Worm (Caenorhabditis elegans) whole organism, young adult: ENCODE measurements around the gene ugt-60.

Experiments
- B0019.2 ChIP-seq: fragments of 200-800 bp; sonication (Bioruptor generic); conservative IDR thresholded peaks from 2 replicates; pipeline ENCODE4 v1.3.6; 2022; ENCODE audit warnings: missing genetic modification reagents, missing genetic modification characterization, missing compliant biosample characterization
- B0035.1 ChIP-seq: sonication (generic microtip); optimal IDR thresholded peaks from 2 replicates; lab custom pipeline; 2016; ENCODE audit warnings: missing genetic modification characterization, mild to moderate bottlenecking, missing compliant biosample characterization, missing genotype, missing genetic modification reagents
- C06A6.2 ChIP-seq: fragments of 200-800 bp; sonication (Bioruptor generic); conservative IDR thresholded peaks from 2 replicates; pipeline ENCODE4 v1.3.6; 2022; ENCODE audit warnings: missing genetic modification characterization, missing compliant biosample characterization
- C17E4.6 ChIP-seq: fragments of 200-800 bp; sonication (Bioruptor generic); IDR thresholded peaks from 2 replicates; pipeline ENCODE4 v1.3.6; 2022; ENCODE audit warnings: missing genetic modification reagents, missing genetic modification characterization, missing compliant biosample characterization
- D2030.7 ChIP-seq: fragments of 200-800 bp; sonication (Bioruptor generic); IDR thresholded peaks from 2 replicates; pipeline ENCODE4 v1.3.6; 2022; ENCODE audit warnings: missing genetic modification reagents, missing genetic modification characterization, missing compliant biosample characterization
- F49E8.2 ChIP-seq: sonication (generic microtip); optimal IDR thresholded peaks from 3 replicates; lab custom pipeline; 2017; ENCODE audit warnings: missing genetic modification characterization, mild to moderate bottlenecking, missing compliant biosample characterization, antibody characterized with exemption, moderate library complexity; ENCODE audit not compliant: insufficient read depth
- Y56A3A.18 ChIP-seq: fragments of 200-800 bp; sonication (Bioruptor generic); IDR thresholded peaks from 2 replicates; pipeline ENCODE4 v1.3.6; 2022; ENCODE audit warnings: missing genetic modification reagents, missing genetic modification characterization, missing compliant biosample characterization
- Y95B8A.8 ChIP-seq: fragments of 200-800 bp; sonication (Bioruptor generic); IDR thresholded peaks from 2 replicates; pipeline ENCODE4 v1.3.6; 2022; ENCODE audit warnings: missing genetic modification reagents, missing genetic modification characterization, missing compliant biosample characterization
- ZK185.1 ChIP-seq: sonication (generic microtip); optimal IDR thresholded peaks from 2 replicates; lab custom pipeline; 2016; ENCODE audit warnings: mild to moderate bottlenecking, missing genetic modification characterization, missing compliant biosample characterization; ENCODE audit not compliant: poor library complexity, severe bottlenecking
- akir-1 ChIP-seq: fragments of 200-800 bp; sonication (Bioruptor generic); optimal IDR thresholded peaks from 2 replicates; lab custom pipeline; 2018; ENCODE audit warnings: mild to moderate bottlenecking, missing genetic modification characterization, moderate library complexity, missing compliant biosample characterization
- aptf-2 ChIP-seq: fragments of 200-800 bp; sonication (Bioruptor generic); conservative IDR thresholded peaks from 2 replicates; pipeline ENCODE4 v1.3.6; 2022; ENCODE audit warnings: missing genetic modification reagents, missing genetic modification characterization, missing compliant biosample characterization
- athp-1 ChIP-seq: sonication (generic microtip); optimal IDR thresholded peaks from 2 replicates; lab custom pipeline; 2017; ENCODE audit warnings: mild to moderate bottlenecking, missing genetic modification characterization, missing compliant biosample characterization
- attf-6 ChIP-seq: fragments of 200-800 bp; sonication (Bioruptor generic); IDR thresholded peaks from 2 replicates; pipeline ENCODE4 v1.3.6; 2022; ENCODE audit warnings: missing genetic modification reagents, missing genetic modification characterization, missing compliant biosample characterization
- bed-1 ChIP-seq: fragments of 200-800 bp; sonication (Bioruptor generic); IDR thresholded peaks from 2 replicates; pipeline ENCODE4 v1.3.6; 2022; ENCODE audit warnings: missing genetic modification reagents, missing genetic modification characterization, missing compliant biosample characterization
- bed-2 ChIP-seq: fragments of 200-800 bp; sonication (Bioruptor generic); IDR thresholded peaks from 2 replicates; pipeline ENCODE4 v1.3.6; 2022; ENCODE audit warnings: missing genetic modification reagents, missing genetic modification characterization, missing compliant biosample characterization
- cebp-1 ChIP-seq, 2 experiments: fragments of 200-800 bp in 1 of 2; sonication (Bioruptor generic) in 1 of 2; sonication (generic microtip) in 1 of 2; IDR thresholded peaks in 1 of 2; optimal IDR thresholded peaks in 1 of 2; 2 replicates each; pipeline versions ENCODE4 v1.3.6 to Lab custom; 2017 to 2022; ENCODE audit warnings: missing compliant biosample characterization in 2 of 2, missing genetic modification characterization in 2 of 2, mild to moderate bottlenecking in 1 of 2, missing genetic modification reagents in 1 of 2, moderate library complexity in 1 of 2
- ceh-100 ChIP-seq: fragments of 200-800 bp; sonication (Bioruptor generic); IDR thresholded peaks from 2 replicates; pipeline ENCODE4 v1.3.6; 2022; ENCODE audit warnings: missing genetic modification reagents, missing genetic modification characterization, missing compliant biosample characterization
- ceh-27 ChIP-seq: fragments of 200-800 bp; sonication (Bioruptor generic); optimal IDR thresholded peaks from 2 replicates; lab custom pipeline; 2018; ENCODE audit warnings: mild to moderate bottlenecking, missing genetic modification characterization, moderate library complexity, missing compliant biosample characterization
- dox-1 ChIP-seq: fragments of 200-800 bp; sonication (Bioruptor generic); IDR thresholded peaks from 2 replicates; pipeline ENCODE4 v1.3.6; 2022; ENCODE audit warnings: missing genetic modification reagents, missing genetic modification characterization, missing compliant biosample characterization
- dpl-1 ChIP-seq: fragments of 150-350 bp; optimal IDR thresholded peaks from 2 replicates; lab custom pipeline; 2014; ENCODE audit warnings: missing biosample characterization, missing genetic modification reagents, missing genetic modification characterization
- efl-1 ChIP-seq: fragments of 150-350 bp; optimal IDR thresholded peaks from 2 replicates; lab custom pipeline; 2014; ENCODE audit warnings: missing biosample characterization, missing genetic modification reagents, missing genetic modification characterization
- ekl-4 ChIP-seq: fragments of 200-800 bp; sonication (Bioruptor generic); IDR thresholded peaks from 2 replicates; pipeline ENCODE4 v1.3.6; 2022; ENCODE audit warnings: missing genetic modification reagents, missing genetic modification characterization, missing compliant biosample characterization
- fkh-3 ChIP-seq: sonication (generic microtip); optimal IDR thresholded peaks from 2 replicates; lab custom pipeline; 2016; ENCODE audit warnings: mild to moderate bottlenecking, missing genetic modification characterization, missing compliant biosample characterization
- him-1 ChIP-seq: sonication (generic microtip); optimal IDR thresholded peaks from 2 replicates; lab custom pipeline; 2016; ENCODE audit warnings: missing genotype, missing genetic modification reagents, missing genetic modification characterization, missing compliant biosample characterization
- hmg-1.2 ChIP-seq: fragments of 200-800 bp; sonication (Bioruptor generic); IDR thresholded peaks from 2 replicates; pipeline ENCODE4 v1.3.6; 2022; ENCODE audit warnings: missing genetic modification reagents, missing genetic modification characterization, missing compliant biosample characterization
- hmg-20 ChIP-seq: fragments of 200-800 bp; sonication (Bioruptor generic); IDR thresholded peaks from 2 replicates; pipeline ENCODE4 v1.3.6; 2022; ENCODE audit warnings: missing genetic modification reagents, missing genetic modification characterization, missing compliant biosample characterization
- lin-40 ChIP-seq: sonication (generic microtip); optimal IDR thresholded peaks from 2 replicates; lab custom pipeline; 2016; ENCODE audit warnings: missing genetic modification characterization, mild to moderate bottlenecking, missing compliant biosample characterization, missing genotype, missing genetic modification reagents
- lsl-1 ChIP-seq: fragments of 200-800 bp; sonication (Bioruptor generic); optimal IDR thresholded peaks from 2 replicates; lab custom pipeline; 2018; ENCODE audit warnings: mild to moderate bottlenecking, missing genetic modification characterization, moderate library complexity, missing compliant biosample characterization
- madf-6 ChIP-seq: fragments of 200-800 bp; sonication (Bioruptor generic); IDR thresholded peaks from 2 replicates; pipeline ENCODE4 v1.3.6; 2022; ENCODE audit warnings: missing genetic modification reagents, missing genetic modification characterization, missing compliant biosample characterization
- mcd-1 ChIP-seq: fragments of 200-800 bp; sonication (Bioruptor generic); IDR thresholded peaks from 2 replicates; pipeline ENCODE4 v1.3.6; 2022; ENCODE audit warnings: missing genetic modification reagents, missing genetic modification characterization, missing compliant biosample characterization
- mes-4 ChIP-seq: sonication (generic microtip); optimal IDR thresholded peaks from 2 replicates; lab custom pipeline; 2016; ENCODE audit warnings: missing genotype, missing genetic modification characterization, missing compliant biosample characterization
- nfyb-1 ChIP-seq: fragments of 200-800 bp; sonication (Bioruptor generic); IDR thresholded peaks from 2 replicates; pipeline ENCODE4 v1.3.6; 2022; ENCODE audit warnings: missing genetic modification reagents, missing genetic modification characterization, missing compliant biosample characterization
- nhr-120 ChIP-seq: fragments of 200-800 bp; sonication (Bioruptor generic); IDR thresholded peaks from 2 replicates; pipeline ENCODE4 v1.3.6; 2022; ENCODE audit warnings: missing genetic modification characterization, missing compliant biosample characterization
- nhr-27 ChIP-seq: fragments of 200-800 bp; sonication (Bioruptor generic); optimal IDR thresholded peaks from 2 replicates; lab custom pipeline; 2018; ENCODE audit warnings: mild to moderate bottlenecking, missing genetic modification characterization, moderate library complexity, missing compliant biosample characterization
- nhr-80 ChIP-seq: sonication (generic microtip); optimal IDR thresholded peaks from 2 replicates; lab custom pipeline; 2016; ENCODE audit warnings: missing genetic modification characterization, missing compliant biosample characterization
- pbrm-1 ChIP-seq: fragments of 200-800 bp; sonication (Bioruptor generic); IDR thresholded peaks from 2 replicates; pipeline ENCODE4 v1.3.6; 2022; ENCODE audit warnings: missing genetic modification reagents, missing genetic modification characterization, missing compliant biosample characterization
- pha-4 ChIP-seq: fragments of 150-350 bp; sonication (generic microtip); optimal IDR thresholded peaks from 2 replicates; lab custom pipeline; 2014; ENCODE audit warnings: missing biosample characterization, missing genetic modification reagents, missing genetic modification characterization
- rec-8 ChIP-seq, 2 experiments: sonication (generic microtip); optimal IDR thresholded peaks; 2 replicates each; lab custom pipeline; 2016; ENCODE audit warnings: mild to moderate bottlenecking in 2 of 2, missing genetic modification characterization in 2 of 2, missing genetic modification reagents in 2 of 2, missing genotype in 2 of 2, missing biosample characterization in 1 of 2, missing compliant biosample characterization in 1 of 2, moderate library complexity in 1 of 2
- sea-2 ChIP-seq: fragments of 200-800 bp; sonication (Bioruptor generic); IDR thresholded peaks from 2 replicates; pipeline ENCODE4 v1.3.6; 2022; ENCODE audit warnings: missing genetic modification characterization, missing compliant biosample characterization
- snpc-3.4 ChIP-seq: sonication (generic microtip); optimal IDR thresholded peaks from 2 replicates; lab custom pipeline; 2017; ENCODE audit warnings: missing genetic modification characterization, mild to moderate bottlenecking, missing compliant biosample characterization, antibody characterized with exemption, moderate library complexity, missing genotype, missing genetic modification reagents
- sptf-2 ChIP-seq: fragments of 200-800 bp; sonication (Bioruptor generic); optimal IDR thresholded peaks from 2 replicates; lab custom pipeline; 2018; ENCODE audit warnings: mild to moderate bottlenecking, missing genetic modification characterization, missing compliant biosample characterization
- ztf-25 ChIP-seq: fragments of 200-800 bp; sonication (Bioruptor generic); IDR thresholded peaks from 2 replicates; pipeline ENCODE4 v1.3.6; 2022; ENCODE audit warnings: missing genetic modification reagents, missing genetic modification characterization, missing compliant biosample characterization
- ztf-26 ChIP-seq: sonication (generic microtip); optimal IDR thresholded peaks from 2 replicates; lab custom pipeline; 2017; ENCODE audit warnings: missing genetic modification characterization, missing compliant biosample characterization
- ztf-3 ChIP-seq: fragments of 200-800 bp; sonication (Bioruptor generic); optimal IDR thresholded peaks from 2 replicates; lab custom pipeline; 2018; ENCODE audit warnings: mild to moderate bottlenecking, missing genetic modification characterization, missing compliant biosample characterization
- ztf-6 ChIP-seq: fragments of 200-800 bp; sonication (Bioruptor generic); IDR thresholded peaks from 2 replicates; pipeline ENCODE4 v1.3.6; 2022; ENCODE audit warnings: missing genetic modification reagents, missing genetic modification characterization, missing compliant biosample characterization

The ugt-60 gene

ce11 chrIII:9631117-9631655 lies 47.7 kb downstream of the ugt-60 start, which contains the start of gene ubc-7 (continued):
- TF ChIP-seq efl-1 (GFP tag; lab: Kevin White, UChicago), result peak; percentile 96
- TF ChIP-seq mes-4 (tag; lab: Kevin White, UChicago), result no peak

- no peak for TF ChIP-seq hmg-20 (GFP tag; lab: Robert Waterston, UW)
- TF ChIP-seq ZK185.1 (tag; lab: Kevin White, UChicago), result peak; percentile 81
- TF ChIP-seq nhr-27 (tag; lab: Kevin White, UChicago), result no peak
- TF ChIP-seq C17E4.6 (GFP tag; lab: Robert Waterston, UW), result peak; percentile 48; the same call in 1 of the 2 replicates
- TF ChIP-seq ztf-25 (GFP tag; lab: Robert Waterston, UW), result 0 out of 2 replicates have a peak, but pooled peaks have one; percentile 56
- TF ChIP-seq nhr-80 (tag; lab: Kevin White, UChicago), result peak; percentile 62
- TF ChIP-seq ztf-3 (GFP tag; lab: Kevin White, UChicago), result peak; percentile 20
- TF ChIP-seq Y95B8A.8, result peak; percentile 90
- peak; percentile 78 for TF ChIP-seq mcd-1 (GFP tag; lab: Robert Waterston, UW)
- peak; percentile 60 for TF ChIP-seq attf-6 (GFP tag; lab: Robert Waterston, UW)
- TF ChIP-seq nfyb-1 (GFP tag; lab: Robert Waterston, UW), result peak; percentile 83; the same call in 1 of the 2 replicates
- no peak for TF ChIP-seq ceh-27 (GFP tag; lab: Kevin White, UChicago)
- TF ChIP-seq sptf-2 (GFP tag; lab: Kevin White, UChicago), result no peak
- no peak for TF ChIP-seq akir-1 (GFP tag; lab: Kevin White, UChicago)
- TF ChIP-seq D2030.7 (GFP tag; lab: Robert Waterston, UW), result peak; percentile 32; the same call in 1 of the 2 replicates
- no peak for TF ChIP-seq ztf-6 (GFP tag; lab: Robert Waterston, UW)
- peak; percentile 58 for TF ChIP-seq lin-40
- peak in 1 of 2 experiments; percentile 57 for TF ChIP-seq rec-8 (tag; optimal IDR thresholded peaks at IDR 0.05; lab: Kevin White, UChicago)
- TF ChIP-seq cebp-1 (GFP tag; IDR thresholded peaks at IDR 0.05; lab: Robert Waterston, UW), result 0 out of 2 replicates have a peak, but pooled peaks have one; percentile 51
- TF ChIP-seq cebp-1 (tag; optimal IDR thresholded peaks at IDR 0.05; lab: Kevin White, UChicago), result peak; percentile 83
- peak; percentile 76 for TF ChIP-seq ztf-26 (tag; lab: Kevin White, UChicago)
- TF ChIP-seq ceh-100 (GFP tag; lab: Robert Waterston, UW), result peak; percentile 51; the same call in 1 of the 2 replicates
- TF ChIP-seq bed-2 (GFP tag; lab: Robert Waterston, UW), result 0 out of 2 replicates have a peak, but pooled peaks have one; percentile 52
- peak; percentile 83 for TF ChIP-seq athp-1 (tag; lab: Kevin White, UChicago)
- peak; percentile 44 for TF ChIP-seq F49E8.2 (tag; lab: Kevin White, UChicago)
- TF ChIP-seq pbrm-1, result peak; percentile 85
- peak; percentile 77 for TF ChIP-seq pha-4
- TF ChIP-seq dpl-1, result peak; percentile 10
- peak; percentile 50 for TF ChIP-seq snpc-3.4 (tag; lab: Kevin White, UChicago)
- peak; percentile 6 for TF ChIP-seq him-1 (tag; lab: Kevin White, UChicago)
- peak; percentile 62; the same call in 1 of the 2 replicates for TF ChIP-seq C06A6.2 (GFP tag; lab: Robert Waterston, UW)
- TF ChIP-seq aptf-2 (GFP tag; lab: Robert Waterston, UW), result 0 out of 2 replicates have a peak, but pooled peaks have one; percentile 31
- TF ChIP-seq nhr-120, result no peak
- TF ChIP-seq Y56A3A.18 (GFP tag; lab: Robert Waterston, UW), result no peak
- peak; percentile 80 for TF ChIP-seq madf-6 (GFP tag; lab: Robert Waterston, UW)
- TF ChIP-seq hmg-1.2, result peak; percentile 45
- peak; percentile 57 for TF ChIP-seq lsl-1 (GFP tag; lab: Kevin White, UChicago)
- no peak for TF ChIP-seq sea-2 (GFP tag; lab: Robert Waterston, UW)
- TF ChIP-seq B0035.1, result peak; percentile 13
- no peak for TF ChIP-seq bed-1 (GFP tag; lab: Robert Waterston, UW)
- TF ChIP-seq dox-1 (GFP tag; lab: Robert Waterston, UW), result no peak
- TF ChIP-seq fkh-3 (tag; lab: Kevin White, UChicago), result no peak
- TF ChIP-seq B0019.2 (GFP tag; lab: Robert Waterston, UW), result no peak
- peak; percentile 82 for TF ChIP-seq ekl-4 (GFP tag; lab: Robert Waterston, UW)
Measured at ce11 chrIII:9629855-9630254, 49.0 kb downstream of the ugt-60 start, which contains the start of gene rpac-19. Gene rpac-19 (minus strand): TSS chrIII:9629885.
